Fruit fly (Drosophila melanogaster) whole organism, prepupa: ENCODE results near the gene CG13053.

ENCODE experiments used
- Blimp-1 ChIP-seq: fragments of 200-800 bp; sonication (Bioruptor generic); optimal IDR thresholded peaks from 3 replicates; lab custom pipeline; 2017; ENCODE audit warnings: missing biosample characterization, missing genetic modification characterization, mild to moderate bottlenecking, moderate library complexity, missing genetic modification reagents
- CG10631 ChIP-seq: fragments of 200-800 bp; sonication (Bioruptor generic); optimal IDR thresholded peaks from 2 replicates; lab custom pipeline; 2016; ENCODE audit warnings: missing biosample characterization, missing genetic modification characterization
- CG10669 ChIP-seq: fragments of 200-800 bp; sonication (Bioruptor generic); optimal IDR thresholded peaks from 3 replicates; lab custom pipeline; 2018; ENCODE audit warnings: missing biosample characterization, mild to moderate bottlenecking, missing genetic modification characterization, moderate library complexity
- CG11294 ChIP-seq: fragments of 200-800 bp; sonication (Bioruptor generic); IDR thresholded peaks from 2 replicates; pipeline ENCODE4 v1.3.6; 2022; ENCODE audit warnings: missing biosample characterization, missing genetic modification characterization
- CG1621 ChIP-seq: fragments of 200-800 bp; sonication (Bioruptor generic); optimal IDR thresholded peaks from 3 replicates; lab custom pipeline; 2018; ENCODE audit warnings: missing biosample characterization, mild to moderate bottlenecking, missing genetic modification characterization
- CG3032 ChIP-seq: fragments of 200-800 bp; optimal IDR thresholded peaks from 2 replicates; lab custom pipeline; 2019; ENCODE audit warnings: missing biosample characterization, mild to moderate bottlenecking, missing genetic modification characterization, moderate library complexity
- CG32006 ChIP-seq: fragments of 200-800 bp; sonication (Bioruptor generic); optimal IDR thresholded peaks from 3 replicates; lab custom pipeline; 2017; ENCODE audit warnings: missing biosample characterization, mild to moderate bottlenecking, missing genetic modification characterization
- CG3919 ChIP-seq: fragments of 200-800 bp; sonication (Bioruptor generic); optimal IDR thresholded peaks from 3 replicates; lab custom pipeline; 2016; ENCODE audit warnings: missing biosample characterization, missing genetic modification characterization
- CG6163 ChIP-seq: fragments of 200-800 bp; sonication (Bioruptor generic); IDR thresholded peaks from 3 replicates; pipeline ENCODE4 v1.3.6; 2022; ENCODE audit warnings: missing biosample characterization, missing genetic modification characterization
- CG6276 ChIP-seq: fragments of 200-800 bp; sonication (Bioruptor generic); optimal IDR thresholded peaks from 2 replicates; lab custom pipeline; 2017; ENCODE audit warnings: missing biosample characterization, mild to moderate bottlenecking, missing genetic modification characterization
- CG6792 ChIP-seq: fragments of 200-800 bp; sonication (Bioruptor generic); optimal IDR thresholded peaks from 3 replicates; lab custom pipeline; 2016; ENCODE audit warnings: missing biosample characterization, missing genetic modification characterization
- CG6808 ChIP-seq: fragments of 200-800 bp; sonication (Bioruptor generic); optimal IDR thresholded peaks from 3 replicates; lab custom pipeline; 2017; ENCODE audit warnings: missing biosample characterization, missing genetic modification characterization, mild to moderate bottlenecking, moderate library complexity, missing genetic modification reagents
- CG6854 ChIP-seq: fragments of 200-800 bp; sonication (Bioruptor generic); optimal IDR thresholded peaks from 2 replicates; lab custom pipeline; 2017; ENCODE audit warnings: missing biosample characterization, mild to moderate bottlenecking, missing genetic modification characterization
- CG7368 ChIP-seq: fragments of 200-800 bp; sonication (Bioruptor generic); optimal IDR thresholded peaks from 3 replicates; lab custom pipeline; 2016; ENCODE audit warnings: missing biosample characterization, missing genetic modification characterization
- CG8319 ChIP-seq: fragments of 200-800 bp; sonication (Bioruptor generic); optimal IDR thresholded peaks from 3 replicates; lab custom pipeline; 2016; ENCODE audit warnings: missing biosample characterization, missing genetic modification characterization
- CG8632 ChIP-seq: fragments of 200-800 bp; sonication (Bioruptor generic); optimal IDR thresholded peaks from 3 replicates; lab custom pipeline; 2016; ENCODE audit warnings: missing biosample characterization, missing genetic modification characterization
- CG9139 ChIP-seq: fragments of 200-800 bp; sonication (Bioruptor generic); optimal IDR thresholded peaks from 3 replicates; lab custom pipeline; 2017; ENCODE audit warnings: missing biosample characterization, mild to moderate bottlenecking, missing genetic modification characterization
- Eip78C ChIP-seq: fragments of 200-800 bp; sonication (Bioruptor generic); peaks from one replicate; lab custom pipeline; 2016; ENCODE audit warnings: missing biosample characterization, missing genetic modification characterization
- Ets21C ChIP-seq: fragments of 200-800 bp; sonication (Bioruptor generic); optimal IDR thresholded peaks from 3 replicates; lab custom pipeline; 2016; ENCODE audit warnings: missing biosample characterization, missing genetic modification characterization
- Ets96B ChIP-seq: fragments of 200-800 bp; optimal IDR thresholded peaks from 2 replicates; lab custom pipeline; 2019; ENCODE audit warnings: missing biosample characterization, mild to moderate bottlenecking, missing genetic modification characterization, moderate library complexity
- Hr38 ChIP-seq: sonication (Bioruptor generic); optimal IDR thresholded peaks from 2 replicates; lab custom pipeline; 2016; ENCODE audit warnings: missing biosample characterization, missing genetic modification characterization
- Hr4 ChIP-seq: fragments of 200-800 bp; sonication (Bioruptor generic); optimal IDR thresholded peaks from 3 replicates; lab custom pipeline; 2016; ENCODE audit warnings: missing biosample characterization, missing genetic modification characterization
- Smox ChIP-seq: fragments of 200-800 bp; sonication (Bioruptor generic); optimal IDR thresholded peaks from 3 replicates; lab custom pipeline; 2016; ENCODE audit warnings: missing biosample characterization, missing genetic modification characterization
- Sox14 ChIP-seq: fragments of 200-800 bp; sonication (Bioruptor generic); optimal IDR thresholded peaks from 3 replicates; lab custom pipeline; 2016; ENCODE audit warnings: missing biosample characterization, missing genetic modification characterization
- Sox15 ChIP-seq: fragments of 200-800 bp; sonication (Bioruptor generic); optimal IDR thresholded peaks from 3 replicates; lab custom pipeline; 2016; ENCODE audit warnings: missing biosample characterization, missing genetic modification characterization
- acj6 ChIP-seq: fragments of 200-800 bp; sonication (Bioruptor generic); optimal IDR thresholded peaks from 3 replicates; lab custom pipeline; 2016; ENCODE audit warnings: missing biosample characterization, missing genetic modification characterization
- dac ChIP-seq: fragments of 200-800 bp; sonication (Bioruptor generic); optimal IDR thresholded peaks from 2 replicates; lab custom pipeline; 2017; ENCODE audit warnings: missing biosample characterization, mild to moderate bottlenecking, missing genetic modification characterization
- dsx ChIP-seq: fragments of 200-800 bp; optimal IDR thresholded peaks from 3 replicates; lab custom pipeline; 2019; ENCODE audit warnings: missing biosample characterization, mild to moderate bottlenecking, missing genetic modification characterization, moderate library complexity; ENCODE audit not compliant: poor library complexity, severe bottlenecking
- fd59A ChIP-seq: fragments of 200-800 bp; sonication (Bioruptor generic); optimal IDR thresholded peaks from 2 replicates; lab custom pipeline; 2017; ENCODE audit warnings: missing biosample characterization, mild to moderate bottlenecking, missing genetic modification characterization, missing genetic modification reagents
- fd85E ChIP-seq: fragments of 200-800 bp; sonication (Bioruptor generic); optimal IDR thresholded peaks from 3 replicates; lab custom pipeline; 2016; ENCODE audit warnings: missing biosample characterization, missing genetic modification characterization
- net ChIP-seq: fragments of 200-800 bp; sonication (Bioruptor generic); optimal IDR thresholded peaks from 3 replicates; lab custom pipeline; 2016; ENCODE audit warnings: missing biosample characterization, missing genetic modification characterization
- salr ChIP-seq, 2 experiments: fragments of 200-800 bp; sonication (Bioruptor generic); optimal IDR thresholded peaks; 3 replicates each; lab custom pipeline; 2016 to 2018; ENCODE audit warnings: missing biosample characterization in 2 of 2, missing genetic modification characterization in 2 of 2, mild to moderate bottlenecking in 1 of 2
- spab ChIP-seq: fragments of 200-800 bp; sonication (Bioruptor generic); optimal IDR thresholded peaks from 2 replicates; lab custom pipeline; 2017; ENCODE audit warnings: missing biosample characterization, mild to moderate bottlenecking, missing genetic modification characterization, missing genetic modification reagents
- ss ChIP-seq, 2 experiments: fragments of 200-800 bp; sonication (Bioruptor generic); optimal IDR thresholded peaks; 2 replicates in 1 of 2; 3 replicates in 1 of 2; lab custom pipeline; 2017 to 2018; ENCODE audit warnings: mild to moderate bottlenecking in 2 of 2, missing biosample characterization in 2 of 2, missing genetic modification characterization in 2 of 2, moderate library complexity in 1 of 2
- svp ChIP-seq: fragments of 200-800 bp; sonication (Bioruptor generic); peaks from one replicate; lab custom pipeline; 2016; ENCODE audit warnings: missing biosample characterization, missing genetic modification characterization
- topi ChIP-seq: fragments of 200-800 bp; sonication (Bioruptor generic); optimal IDR thresholded peaks from 3 replicates; lab custom pipeline; 2016; ENCODE audit warnings: missing biosample characterization, missing genetic modification characterization

CG13053 gene

dm6 chr3L:16277135-16277534 lies 17.6 kb upstream of the CG13053 start, which contains the start of gene CG13065:
Gene CG13065 (plus strand): TSS chr3L:16277435.
- no peak for TF ChIP-seq Ets96B (tag; lab: Kevin White, UChicago)
- TF ChIP-seq Sox15 (GFP tag; lab: Kevin White, UChicago): no peak
- no peak for TF ChIP-seq CG10669 (GFP tag; lab: Kevin White, UChicago)
- no peak for TF ChIP-seq CG8319 (GFP tag; lab: Kevin White, UChicago)
- TF ChIP-seq dac (GFP tag; lab: Kevin White, UChicago): no peak
- no peak for TF ChIP-seq CG3919 (GFP tag; lab: Kevin White, UChicago)
- TF ChIP-seq Blimp-1 (GFP tag; lab: Kevin White, UChicago): no peak
- TF ChIP-seq CG6163: no peak
- no peak for TF ChIP-seq fd85E (GFP tag; lab: Kevin White, UChicago)
- TF ChIP-seq Ets21C (GFP tag; lab: Kevin White, UChicago): no peak
- no peak for TF ChIP-seq CG11294
- no peak for TF ChIP-seq Sox14 (GFP tag; lab: Kevin White, UChicago)
- TF ChIP-seq Hr38 (GFP tag; lab: Kevin White, UChicago): no peak
- TF ChIP-seq, all 60 proteins: peak for 0

- TF ChIP-seq CG10631 (GFP tag; lab: Kevin White, UChicago) (no peak), Hr4 (GFP tag; lab: Kevin White, UChicago) (no peak), fd59A (GFP tag; lab: Kevin White, UChicago) (peak; percentile 9), dsx (GFP tag; lab: Kevin White, UChicago) (no peak), Eip78C (GFP tag; lab: Kevin White, UChicago) (peak; percentile 68), spab (GFP tag; lab: Kevin White, UChicago) (peak; percentile 16), CG6163 (no peak), fd85E (GFP tag; lab: Kevin White, UChicago) (no peak), CG1621 (tag; lab: Kevin White, UChicago) (no peak), Ets96B (tag; lab: Kevin White, UChicago) (peak; percentile 37), CG3032 (tag; lab: Kevin White, UChicago) (peak; percentile 51), net (no peak), Smox (no peak), CG6808 (GFP tag; lab: Kevin White, UChicago) (peak; percentile 44), acj6 (GFP tag; lab: Kevin White, UChicago) (no peak), CG6792 (no peak), CG10669 (GFP tag; lab: Kevin White, UChicago) (peak; percentile 6), CG32006 (GFP tag; lab: Kevin White, UChicago) (peak; percentile 20), CG8632 (GFP tag; lab: Kevin White, UChicago) (no peak), Hr38 (GFP tag; lab: Kevin White, UChicago) (no peak), svp (GFP tag; lab: Kevin White, UChicago) (peak; percentile 17), salr (GFP tag; optimal IDR thresholded peaks at IDR 0.05; lab: Kevin White, UChicago) (no peak)
These were observed 16.0 kb upstream of the CG13053 start for dm6 chr3L:16275391-16276017.

- TF ChIP-seq CG6792 (no peak), ss (GFP tag; optimal IDR thresholded peaks at IDR 0.05; lab: Kevin White, UChicago) (peak in 1 of 2 experiments; percentile 79)
These were observed 12.9 kb upstream of the CG13053 start, which contains the start of gene CG13066 for dm6 chr3L:16272338-16272959. Gene CG13066 (plus strand): TSS chr3L:16272909.

- no peak for TF ChIP-seq CG6808 (GFP tag; lab: Kevin White, UChicago)
- TF ChIP-seq CG6854 (GFP tag; lab: Kevin White, UChicago): no peak
- no peak for TF ChIP-seq dsx (GFP tag; lab: Kevin White, UChicago)
- no peak for TF ChIP-seq Sox15 (GFP tag; lab: Kevin White, UChicago)
- TF ChIP-seq CG11294: no peak
- TF ChIP-seq topi (GFP tag; lab: Kevin White, UChicago): no peak
- TF ChIP-seq CG8632 (GFP tag; lab: Kevin White, UChicago): no peak
- TF ChIP-seq fd59A (GFP tag; lab: Kevin White, UChicago): no peak
- no peak for TF ChIP-seq Hr38 (GFP tag; lab: Kevin White, UChicago)
- no peak for TF ChIP-seq CG6163
- TF ChIP-seq CG6276 (GFP tag; lab: Kevin White, UChicago): no peak
- no peak for TF ChIP-seq CG9139 (GFP tag; lab: Kevin White, UChicago)
- TF ChIP-seq CG8319 (GFP tag; lab: Kevin White, UChicago): no peak
- TF ChIP-seq CG7368 (GFP tag; lab: Kevin White, UChicago): no peak
- TF ChIP-seq, all 60 proteins: peak for 0
These were observed 11.3 kb upstream of the CG13053 start, which contains the start of the genes CG34248 and CG13067 for dm6 chr3L:16270802-16271332. Gene CG34248 (minus strand): TSS chr3L:16270902. Gene CG13067 (plus strand): TSS chr3L:16271282.
